Worm (Caenorhabditis elegans): ENCODE measurements around the gene ttr-11.

DNA sequence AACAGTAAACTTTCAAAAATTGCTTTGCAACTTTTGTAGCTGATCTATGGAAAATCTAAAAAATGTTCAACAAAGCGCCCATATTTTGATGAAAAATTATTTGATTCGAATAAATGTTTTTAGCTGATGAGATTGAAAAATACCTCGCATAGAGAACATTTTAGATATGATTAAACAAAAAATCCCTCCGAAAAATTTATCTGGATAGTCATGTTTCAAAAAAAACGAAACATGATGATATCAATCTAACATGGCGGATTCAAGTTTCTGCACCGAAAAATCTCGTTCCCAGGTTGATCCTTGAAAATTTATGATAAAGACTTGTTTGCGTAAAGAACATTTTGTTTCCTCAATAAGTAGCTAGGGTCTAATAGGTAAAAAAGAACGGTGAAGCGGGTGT, 5.6 kb downstream of the ttr-11 start, which contains the start of gene ttr-12:
- TF ChIP-seq mdl-1 (tag; optimal IDR thresholded peaks at IDR 0.05) = no peak
- no peak for TF ChIP-seq egl-27 (tag; optimal IDR thresholded peaks at IDR 0.05)
- no peak for TF ChIP-seq nhr-19 (GFP tag; conservative IDR thresholded peaks at IDR 0.05)
- no peak for TF ChIP-seq grh-1 (GFP tag; IDR thresholded peaks at IDR 0.05)
- no peak for TF ChIP-seq pqm-1 (tag; optimal IDR thresholded peaks at IDR 0.05)
- no peak for TF ChIP-seq unc-130 (tag; optimal IDR thresholded peaks at IDR 0.05)
- no peak for TF ChIP-seq sup-37 (GFP tag; optimal IDR thresholded peaks at IDR 0.05)
- no peak for TF ChIP-seq zag-1 (tag; optimal IDR thresholded peaks at IDR 0.05)
- TF ChIP-seq xbp-1 (tag; optimal IDR thresholded peaks at IDR 0.05) = no peak
- no peak for TF ChIP-seq rnt-1 (tag; optimal IDR thresholded peaks at IDR 0.05)
- TF ChIP-seq swsn-7 (tag; optimal IDR thresholded peaks at IDR 0.05) = no peak
- no peak for TF ChIP-seq ceh-8 (GFP tag; optimal IDR thresholded peaks at IDR 0.05)
- no peak for TF ChIP-seq nhr-76 (tag; optimal IDR thresholded peaks at IDR 0.05)
- no peak for TF ChIP-seq fkh-10 (GFP tag; optimal IDR thresholded peaks at IDR 0.05)

Data from whole organism, L1 larva.